Worm (Caenorhabditis elegans) whole organism, L1 larva: ENCODE results near the gene fbxa-104.
A peak's percentile ranks its signal among the peaks of the same experiment; 100 is the strongest.

ENCODE experiments used
- C04F5.9 ChIP-seq: sonication (generic microtip); optimal IDR thresholded peaks from 2 replicates; lab custom pipeline; 2016; ENCODE audit warnings: missing genetic modification characterization, missing compliant biosample characterization
- C16A3.4 ChIP-seq: fragments of 150-350 bp; optimal IDR thresholded peaks from 2 replicates; lab custom pipeline; 2014; ENCODE audit warnings: missing biosample characterization, missing genetic modification characterization
- C34B4.2 ChIP-seq: sonication (generic microtip); optimal IDR thresholded peaks from 2 replicates; lab custom pipeline; 2017; ENCODE audit warnings: mild to moderate bottlenecking, missing genetic modification characterization, missing compliant biosample characterization
- alr-1 ChIP-seq: fragments of 200-800 bp; sonication (Bioruptor generic); optimal IDR thresholded peaks from 2 replicates; lab custom pipeline; 2018; ENCODE audit warnings: borderline replicate concordance, mild to moderate bottlenecking, missing genetic modification characterization, missing compliant biosample characterization
- ama-1 ChIP-seq: fragments of 150-350 bp; optimal IDR thresholded peaks from 2 replicates; lab custom pipeline; 2014
- ceh-8 ChIP-seq: fragments of 200-800 bp; sonication (Bioruptor generic); optimal IDR thresholded peaks from 2 replicates; lab custom pipeline; 2018; ENCODE audit warnings: mild to moderate bottlenecking, missing genetic modification characterization, moderate library complexity, missing compliant biosample characterization
- ceh-82 ChIP-seq, 3 experiments: fragments of 150-350 bp in 1 of 3; sonication (generic microtip) in 2 of 3; optimal IDR thresholded peaks; 2 replicates each; lab custom pipeline; 2014 to 2017; ENCODE audit warnings: missing biosample characterization in 3 of 3, missing genetic modification characterization in 3 of 3
- ceh-90 ChIP-seq: sonication (generic microtip); optimal IDR thresholded peaks from 2 replicates; lab custom pipeline; 2016; ENCODE audit warnings: missing genetic modification characterization, missing compliant biosample characterization
- ces-1 ChIP-seq: fragments of 150-350 bp; optimal IDR thresholded peaks from 2 replicates; lab custom pipeline; 2014; ENCODE audit warnings: missing biosample characterization, missing genetic modification reagents, missing genetic modification characterization
- dpl-1 ChIP-seq, 3 experiments: fragments of 150-350 bp in 2 of 3; sonication (generic microtip) in 1 of 3; optimal IDR thresholded peaks; 2 replicates each; lab custom pipeline; 2014 to 2017; ENCODE audit warnings: missing biosample characterization in 3 of 3, missing genetic modification characterization in 3 of 3, missing genetic modification reagents in 3 of 3
- efl-1 ChIP-seq, 4 experiments: fragments of 150-350 bp; optimal IDR thresholded peaks in 3 of 4; peaks in 1 of 4; 1 replicate in 1 of 4; 2 replicates in 3 of 4; lab custom pipeline; 2014; ENCODE audit warnings: missing biosample characterization in 2 of 4, missing genetic modification characterization in 2 of 4, missing genetic modification reagents in 2 of 4
- egl-27 ChIP-seq, 2 experiments: fragments of 150-350 bp in 1 of 2; sonication (generic microtip); optimal IDR thresholded peaks; 3 replicates each; lab custom pipeline; 2017 to 2018; ENCODE audit warnings: missing biosample characterization in 2 of 2, missing genetic modification characterization in 2 of 2, missing genetic modification reagents in 2 of 2
- fkh-8 ChIP-seq: sonication (generic microtip); optimal IDR thresholded peaks from 2 replicates; lab custom pipeline; 2016; ENCODE audit warnings: mild to moderate bottlenecking, missing genetic modification characterization, missing compliant biosample characterization
- grh-1 ChIP-seq: fragments of 200-800 bp; sonication (Bioruptor generic); IDR thresholded peaks from 2 replicates; pipeline ENCODE4 v1.3.6; 2022; ENCODE audit warnings: missing genetic modification reagents, missing genetic modification characterization, missing compliant biosample characterization
- hlh-4 ChIP-seq: sonication (generic microtip); optimal IDR thresholded peaks from 2 replicates; lab custom pipeline; 2016; ENCODE audit warnings: mild to moderate bottlenecking, missing genetic modification characterization, missing compliant biosample characterization
- irx-1 ChIP-seq: sonication (generic microtip); optimal IDR thresholded peaks from 2 replicates; lab custom pipeline; 2016; ENCODE audit warnings: missing genetic modification characterization, missing compliant biosample characterization
- isw-1 ChIP-seq: fragments of 200-800 bp; sonication (Bioruptor generic); IDR thresholded peaks from 2 replicates; pipeline ENCODE4 v1.3.6; 2022; ENCODE audit warnings: missing genetic modification characterization, missing compliant biosample characterization
- jun-1 ChIP-seq: fragments of 150-350 bp; optimal IDR thresholded peaks from 2 replicates; lab custom pipeline; 2014; ENCODE audit warnings: missing biosample characterization, missing genetic modification reagents, missing genetic modification characterization
- lin-13 ChIP-seq: fragments of 150-350 bp; optimal IDR thresholded peaks from 2 replicates; lab custom pipeline; 2014; ENCODE audit warnings: missing biosample characterization, missing genetic modification reagents, missing genetic modification characterization
- lin-15B ChIP-seq: fragments of 150-350 bp; sonication (generic microtip); optimal IDR thresholded peaks from 3 replicates; lab custom pipeline; 2014; ENCODE audit warnings: missing biosample characterization, missing genetic modification characterization
- lin-35 ChIP-seq, 2 experiments: fragments of 150-350 bp; optimal IDR thresholded peaks; 2 replicates each; lab custom pipeline; 2014; ENCODE audit warnings: missing biosample characterization in 2 of 2, missing genetic modification characterization in 2 of 2, missing genetic modification reagents in 2 of 2
- lin-39 ChIP-seq: fragments of 150-350 bp; optimal IDR thresholded peaks from 2 replicates; lab custom pipeline; 2014; ENCODE audit warnings: missing biosample characterization, missing genetic modification reagents, missing genetic modification characterization
- mdl-1 ChIP-seq, 2 experiments: fragments of 150-350 bp; optimal IDR thresholded peaks; 2 replicates each; lab custom pipeline; 2014 to 2017; ENCODE audit warnings: missing biosample characterization in 2 of 2, missing genetic modification characterization in 2 of 2, inconsistent platforms in 1 of 2
- mep-1 ChIP-seq: fragments of 150-350 bp; optimal IDR thresholded peaks from 2 replicates; lab custom pipeline; 2014; ENCODE audit warnings: missing biosample characterization, missing genetic modification characterization
- nhr-19 ChIP-seq: fragments of 200-800 bp; sonication (Bioruptor generic); conservative IDR thresholded peaks from 2 replicates; pipeline ENCODE4 v1.3.6; 2022; ENCODE audit warnings: missing genetic modification characterization, missing compliant biosample characterization
- nhr-28 ChIP-seq: fragments of 150-350 bp; optimal IDR thresholded peaks from 2 replicates; lab custom pipeline; 2014; ENCODE audit warnings: missing biosample characterization, missing genetic modification characterization
- nhr-47 ChIP-seq: sonication (generic microtip); optimal IDR thresholded peaks from 2 replicates; lab custom pipeline; 2016; ENCODE audit warnings: mild to moderate bottlenecking, missing genetic modification characterization, moderate library complexity, missing compliant biosample characterization
- nhr-71 ChIP-seq: sonication (generic microtip); optimal IDR thresholded peaks from 2 replicates; lab custom pipeline; 2016; ENCODE audit warnings: mild to moderate bottlenecking, missing genetic modification characterization, moderate library complexity, missing compliant biosample characterization
- nhr-77 ChIP-seq: fragments of 150-350 bp; optimal IDR thresholded peaks from 2 replicates; lab custom pipeline; 2014; ENCODE audit warnings: missing biosample characterization, missing genetic modification characterization
- nhr-84 ChIP-seq: sonication (generic microtip); optimal IDR thresholded peaks from 2 replicates; lab custom pipeline; 2017; ENCODE audit warnings: missing biosample characterization, missing genetic modification characterization
- nhr-85 ChIP-seq: sonication (generic microtip); peaks from one replicate; lab custom pipeline; 2016; ENCODE audit warnings: missing genetic modification characterization, inconsistent platforms, missing compliant biosample characterization
- nhr-90 ChIP-seq: sonication (generic microtip); optimal IDR thresholded peaks from 2 replicates; lab custom pipeline; 2016; ENCODE audit warnings: mild to moderate bottlenecking, missing genetic modification characterization, missing compliant biosample characterization; ENCODE audit not compliant: poor library complexity
- pag-3 ChIP-seq: sonication (generic microtip); optimal IDR thresholded peaks from 2 replicates; lab custom pipeline; 2017; ENCODE audit warnings: missing genetic modification characterization, mild to moderate bottlenecking, missing compliant biosample characterization, antibody characterized with exemption, borderline replicate concordance; ENCODE audit not compliant: insufficient read depth
- rnt-1 ChIP-seq: sonication (generic microtip); optimal IDR thresholded peaks from 2 replicates; lab custom pipeline; 2016; ENCODE audit warnings: mild to moderate bottlenecking, missing genetic modification characterization, moderate library complexity, missing compliant biosample characterization
- skn-1 ChIP-seq: fragments of 150-350 bp; optimal IDR thresholded peaks from 2 replicates; lab custom pipeline; 2014; ENCODE audit warnings: missing biosample characterization, missing genetic modification characterization
- sptf-1 ChIP-seq: fragments of 150-350 bp; optimal IDR thresholded peaks from 2 replicates; lab custom pipeline; 2014; ENCODE audit warnings: missing biosample characterization, missing genetic modification characterization
- swsn-7 ChIP-seq: sonication (generic microtip); optimal IDR thresholded peaks from 2 replicates; lab custom pipeline; 2016; ENCODE audit warnings: missing genetic modification characterization, missing compliant biosample characterization
- tlp-1 ChIP-seq: fragments of 150-350 bp; optimal IDR thresholded peaks from 2 replicates; lab custom pipeline; 2014; ENCODE audit warnings: missing biosample characterization, missing genetic modification characterization
- unc-130 ChIP-seq: fragments of 150-350 bp; optimal IDR thresholded peaks from 2 replicates; lab custom pipeline; 2017; ENCODE audit warnings: missing biosample characterization, missing genetic modification characterization, inconsistent platforms
- unc-30 ChIP-seq: sonication (generic microtip); optimal IDR thresholded peaks from 2 replicates; lab custom pipeline; 2017; ENCODE audit warnings: missing biosample characterization, missing genetic modification characterization
- unc-62 ChIP-seq: fragments of 150-350 bp; optimal IDR thresholded peaks from 2 replicates; lab custom pipeline; 2014; ENCODE audit warnings: missing biosample characterization, missing genetic modification reagents, missing genetic modification characterization
- unc-86 ChIP-seq: sonication (generic microtip); optimal IDR thresholded peaks from 2 replicates; lab custom pipeline; 2016; ENCODE audit warnings: missing genetic modification characterization, missing compliant biosample characterization
- zag-1 ChIP-seq: fragments of 150-350 bp; optimal IDR thresholded peaks from 2 replicates; lab custom pipeline; 2014; ENCODE audit warnings: missing biosample characterization, missing genetic modification characterization

The fbxa-104 gene

DNA sequence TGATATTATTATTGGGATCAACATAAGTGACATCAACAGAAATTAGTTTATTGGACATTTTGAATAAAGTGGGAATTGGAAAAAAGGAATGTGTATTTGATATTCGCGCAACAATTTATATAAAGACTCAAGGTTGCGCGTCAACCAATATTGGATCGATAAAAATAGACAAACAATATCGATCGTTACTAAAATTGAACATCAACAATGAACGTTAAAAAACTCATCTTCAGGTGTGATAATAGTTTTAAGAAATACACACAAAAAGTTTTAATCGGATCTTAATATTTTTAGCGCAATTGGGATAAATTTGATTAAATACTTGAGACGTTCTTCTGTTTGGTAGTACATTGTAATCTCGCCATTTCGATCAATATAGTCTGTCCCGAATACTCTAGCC lies at the start of gene fbxa-104:
TSS of gene fbxa-104 (minus strand) at position 83 of the 400 bp plus-strand sequence.
- no peak for TF ChIP-seq grh-1
- TF ChIP-seq nhr-19 (GFP tag; lab: Robert Waterston, UW), result no peak
- TF ChIP-seq zag-1 (tag; lab: Kevin White, UChicago), result no peak
- no peak for TF ChIP-seq ces-1 (GFP tag; lab: Kevin White, UChicago)
- no peak for TF ChIP-seq ceh-8 (GFP tag; lab: Kevin White, UChicago)
- TF ChIP-seq mep-1, result no peak
- no peak for TF ChIP-seq lin-13
- no peak for TF ChIP-seq alr-1 (tag; lab: Kevin White, UChicago)

DNA sequence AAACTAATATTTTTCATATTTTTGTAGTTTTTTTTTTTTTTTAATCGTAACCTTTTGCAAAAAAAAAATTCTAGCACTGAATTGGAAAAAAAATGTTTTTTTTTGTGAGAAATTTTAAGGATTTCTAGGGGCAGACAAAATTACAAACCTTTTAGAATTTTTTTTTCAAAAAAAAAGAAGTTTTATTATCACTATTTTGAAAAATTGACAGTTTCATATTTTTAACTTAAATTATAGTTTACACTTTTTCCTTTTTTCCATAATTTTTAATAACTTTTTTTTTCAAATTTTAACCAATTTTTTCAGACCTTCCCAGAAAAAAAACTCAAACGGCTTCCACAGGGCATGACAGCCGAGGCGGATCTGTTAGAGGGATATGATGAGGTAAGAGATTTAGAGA lies 47.5 kb upstream of the fbxa-104 start, which contains the start of gene dpf-1:
TSS of gene dpf-1 (plus strand) at position 301 of the 400 bp plus-strand sequence.
- TF ChIP-seq alr-1 (tag; lab: Kevin White, UChicago), result no peak
- no peak for TF ChIP-seq nhr-19 (GFP tag; lab: Robert Waterston, UW)
- TF ChIP-seq unc-62 (GFP tag; lab: Kevin White, UChicago), result no peak
- TF ChIP-seq lin-39 (tag; lab: Kevin White, UChicago), result no peak
- TF ChIP-seq fkh-8, result no peak

DNA sequence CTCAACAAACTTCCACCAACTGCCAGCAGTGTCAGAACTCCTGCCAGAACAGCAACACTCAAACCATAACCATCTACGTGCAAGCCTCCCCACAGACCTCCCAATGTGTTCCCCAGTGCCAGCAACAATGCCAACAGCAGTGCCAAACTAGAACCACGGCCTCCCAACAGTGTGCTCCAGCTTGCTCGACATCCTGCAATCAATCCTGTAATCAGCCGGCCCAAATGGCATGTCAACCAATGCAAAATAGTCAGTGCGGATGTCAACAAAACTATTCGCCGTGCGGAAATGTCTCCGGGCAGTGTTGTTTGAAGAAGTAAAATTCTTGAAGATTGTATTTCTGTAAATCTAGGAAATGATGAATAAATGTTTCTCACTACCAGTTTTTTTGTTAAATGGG lies 43.2 kb upstream of the fbxa-104 start:
- TF ChIP-seq nhr-84 (tag; lab: Kevin White, UChicago), result no peak
- no peak for TF ChIP-seq efl-1 (optimal IDR thresholded peaks at IDR 0.05; lab: Kevin White, UChicago)
- no peak for TF ChIP-seq efl-1 (GFP tag; optimal IDR thresholded peaks at IDR 0.05 in 1 of 2; lab: Kevin White, UChicago)
- TF ChIP-seq rnt-1 (tag; lab: Kevin White, UChicago), result no peak
- TF ChIP-seq nhr-28 (tag; lab: Kevin White, UChicago), result no peak
- no peak for TF ChIP-seq lin-15B
- TF ChIP-seq nhr-47, result no peak
- no peak for TF ChIP-seq nhr-71 (tag; lab: Kevin White, UChicago)
- TF ChIP-seq zag-1 (tag; lab: Kevin White, UChicago), result no peak
- no peak for TF ChIP-seq mdl-1 (tag; optimal IDR thresholded peaks at IDR 0.05; lab: Kevin White, UChicago)
- TF ChIP-seq ceh-82 (tag; optimal IDR thresholded peaks at IDR 0.05; lab: Kevin White, UChicago), result no peak
- TF ChIP-seq C04F5.9, result no peak
- no peak for TF ChIP-seq ceh-90 (tag; lab: Kevin White, UChicago)
- TF ChIP-seq swsn-7 (tag; lab: Kevin White, UChicago), result no peak
- no peak for TF ChIP-seq lin-39 (tag; lab: Kevin White, UChicago)

DNA sequence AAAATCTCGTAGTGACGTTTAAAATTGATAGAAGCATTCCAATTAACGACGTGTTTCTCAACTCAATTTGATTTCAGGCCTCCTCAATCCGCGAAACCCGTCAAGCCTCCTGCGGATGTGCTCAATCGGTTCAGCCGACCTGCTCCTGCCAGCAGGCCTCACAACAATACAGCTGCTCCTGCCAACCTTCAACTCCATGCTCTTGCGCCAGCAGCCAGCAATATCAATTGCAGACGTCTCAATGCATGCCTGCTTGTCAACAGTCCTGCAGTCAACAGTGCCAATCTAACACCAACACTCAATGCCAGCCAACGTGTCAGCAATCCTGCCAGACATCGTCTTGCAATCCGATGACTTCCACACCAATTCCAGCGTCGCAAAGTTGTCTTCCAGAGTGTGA lies 42.5 kb upstream of the fbxa-104 start:
- TF ChIP-seq unc-130 (no peak), nhr-85 (tag; lab: Kevin White, UChicago) (peak; percentile 44), sptf-1 (tag; lab: Kevin White, UChicago) (no peak), nhr-90 (tag; lab: Kevin White, UChicago) (no peak), tlp-1 (tag; lab: Kevin White, UChicago) (no peak)

DNA sequence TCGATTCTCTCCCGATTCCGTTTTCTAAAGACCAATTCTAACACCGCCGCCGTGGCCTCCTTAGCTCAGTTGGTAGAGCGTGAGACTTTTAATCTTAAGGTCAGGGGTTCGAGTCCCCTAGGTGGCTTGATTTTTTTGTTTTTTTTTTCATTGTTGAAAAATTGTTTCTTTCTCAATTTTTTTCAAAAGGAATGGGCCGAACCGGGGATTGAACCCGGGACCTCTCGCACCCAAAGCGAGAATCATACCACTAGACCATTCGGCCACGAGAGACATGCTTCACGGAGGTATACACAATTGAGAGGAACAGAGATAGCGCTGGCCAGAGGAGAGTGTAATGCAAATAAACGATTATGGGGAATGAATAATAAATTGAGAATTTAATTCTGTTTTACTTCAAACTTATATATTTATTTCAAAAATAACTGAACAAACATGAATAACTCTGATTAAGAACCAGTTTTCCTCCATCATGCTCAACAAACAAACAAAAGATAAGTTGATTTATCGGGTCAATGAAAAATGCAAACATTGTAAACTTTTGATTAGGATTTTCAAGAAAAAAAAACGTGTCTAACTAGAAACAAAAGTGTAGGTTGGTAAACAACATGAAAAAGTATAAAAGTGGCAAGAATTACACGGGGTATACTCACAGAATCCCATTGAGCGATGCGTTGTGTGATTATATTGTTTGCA lies 41.7 kb upstream of the fbxa-104 start, which contains the start of gene pqn-71:
TSS of gene pqn-71 (plus strand) at position 646 of the 696 bp plus-strand sequence.
- TF ChIP-seq isw-1 (GFP tag; lab: Robert Waterston, UW), result peak; percentile 27
- peak; percentile 91 for TF ChIP-seq nhr-47
- no peak for TF ChIP-seq ces-1 (GFP tag; lab: Kevin White, UChicago)
- TF ChIP-seq nhr-84 (tag; lab: Kevin White, UChicago), result no peak
- TF ChIP-seq egl-27 (tag; optimal IDR thresholded peaks at IDR 0.05; lab: Kevin White, UChicago), result no peak
- TF ChIP-seq irx-1 (tag; lab: Kevin White, UChicago), result peak; percentile 74
- no peak for TF ChIP-seq unc-30
- TF ChIP-seq C04F5.9, result peak; percentile 37
- TF ChIP-seq ama-1 (lab: Kevin White, UChicago), result no peak
- peak; percentile 42 to 75 for TF ChIP-seq lin-35 (GFP tag; optimal IDR thresholded peaks at IDR 0.05; lab: Kevin White, UChicago)
- peak; percentile 72 for TF ChIP-seq C16A3.4 (tag; lab: Kevin White, UChicago)
- TF ChIP-seq pag-3 (tag; lab: Kevin White, UChicago), result no peak
- peak; percentile 49 for TF ChIP-seq skn-1 (tag; lab: Kevin White, UChicago)
- TF ChIP-seq nhr-77, result peak; percentile 86
- TF ChIP-seq tlp-1 (tag; lab: Kevin White, UChicago), result no peak
- peak; percentile 94 for TF ChIP-seq nhr-90 (tag; lab: Kevin White, UChicago)
- peak; percentile 39 to 58 (median 48) for TF ChIP-seq dpl-1 (GFP tag; optimal IDR thresholded peaks at IDR 0.05; lab: Kevin White, UChicago)
- no peak for TF ChIP-seq C34B4.2 (tag; lab: Kevin White, UChicago)
- no peak for TF ChIP-seq hlh-4 (tag; lab: Kevin White, UChicago)
- peak; percentile 56 for TF ChIP-seq rnt-1 (tag; lab: Kevin White, UChicago)
- peak; percentile 83 for TF ChIP-seq jun-1
- TF ChIP-seq unc-86, result peak; percentile 42
